Worm (Caenorhabditis elegans): Measurements from ENCODE around the gene C37E2.10.

Gene C37E2.10

DNA sequence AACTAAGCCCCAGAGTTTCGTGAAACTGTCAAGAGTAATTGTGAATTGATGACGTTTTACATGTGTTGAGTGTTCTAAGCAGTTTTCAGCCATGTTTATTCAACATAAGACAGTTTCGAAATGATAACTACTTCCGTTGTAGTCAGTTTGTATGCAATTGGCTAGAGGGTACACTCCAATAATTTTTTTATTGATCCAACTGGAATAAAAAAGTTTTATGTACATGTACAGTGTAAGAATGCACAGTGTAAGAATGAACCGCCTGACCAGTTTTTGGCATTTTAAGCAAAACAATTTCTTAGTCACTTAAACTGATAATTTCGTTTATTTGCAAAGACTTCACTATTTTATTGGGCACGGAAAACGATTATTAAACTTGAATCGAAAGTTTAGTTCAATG, 34.5 kb downstream of the C37E2.10 start (continued):
- TF ChIP-seq F37D6.2 (tag; optimal IDR thresholded peaks at IDR 0.05): no peak
- TF ChIP-seq hmg-1.1 (GFP tag; IDR thresholded peaks at IDR 0.05): no peak
- TF ChIP-seq daf-16 (GFP tag; optimal IDR thresholded peaks at IDR 0.05): no peak
- TF ChIP-seq daf-16 (tag; optimal IDR thresholded peaks at IDR 0.05): peak; percentile 61
- no peak for TF ChIP-seq nhr-48 (tag; optimal IDR thresholded peaks at IDR 0.05)
- no peak for TF ChIP-seq hlh-30 (tag; optimal IDR thresholded peaks at IDR 0.05; ENCODE audit: insufficient read depth)
- no peak for TF ChIP-seq hlh-11 (tag; optimal IDR thresholded peaks at IDR 0.05)
- no peak for TF ChIP-seq egl-43 (GFP tag; IDR thresholded peaks at IDR 0.05)
- no peak for TF ChIP-seq pqm-1 (tag; optimal IDR thresholded peaks at IDR 0.05)
- no peak for TF ChIP-seq ces-1 (GFP tag; optimal IDR thresholded peaks at IDR 0.05)

DNA sequence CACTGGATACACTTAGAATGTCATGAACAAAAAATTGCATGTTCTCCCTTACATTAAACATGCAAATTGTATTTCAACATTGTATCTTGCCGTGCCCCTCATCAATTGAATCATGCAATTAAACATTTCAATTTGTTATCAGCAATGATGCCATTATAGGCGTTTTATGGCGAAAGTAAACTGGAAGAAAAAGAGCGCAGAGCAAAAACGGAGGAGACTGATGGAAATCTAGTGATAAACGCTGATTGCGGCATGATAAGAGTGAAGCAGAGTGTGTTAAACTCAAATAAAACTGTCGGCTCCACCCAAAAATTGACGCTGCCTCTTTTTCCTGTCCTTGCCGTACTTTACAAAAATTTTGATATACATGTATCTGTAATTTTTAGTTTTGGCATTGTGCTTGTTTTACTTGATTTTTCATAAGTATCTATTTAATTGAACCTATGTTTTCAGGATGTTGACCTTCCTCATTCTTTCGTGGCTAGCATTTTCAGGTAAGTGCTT, 35.8 kb downstream of the C37E2.10 start, which contains the start of gene K06G5.1:
K06G5.1 (plus strand) TSS at position 454 of the 504 bp plus-strand sequence.
- TF ChIP-seq ama-1 (optimal IDR thresholded peaks at IDR 0.05) (no peak), mxl-2 (GFP tag; conservative IDR thresholded peaks at IDR 0.05) (no peak), ceh-62 (tag; optimal IDR thresholded peaks at IDR 0.05) (no peak), dmd-8 (GFP tag; IDR thresholded peaks at IDR 0.05) (no peak), fkh-10 (GFP tag; optimal IDR thresholded peaks at IDR 0.05) (no peak), nhr-42 (GFP tag; IDR thresholded peaks at IDR 0.05) (0 out of 2 replicates have a peak, but pooled peaks have one; percentile 18), lin-1 (GFP tag; IDR thresholded peaks at IDR 0.05) (peak; percentile 54; the same call in 1 of the 2 replicates), hlh-11 (tag; optimal IDR thresholded peaks at IDR 0.05) (peak; percentile 91), snpc-1.2 (GFP tag; IDR thresholded peaks at IDR 0.05) (no peak), aha-1 (tag) (no peak), mdl-1 (tag; optimal IDR thresholded peaks at IDR 0.05) (peak in 1 of 2 experiments; percentile 28), lin-15B (tag; optimal IDR thresholded peaks at IDR 0.05) (no peak), nhr-77 (tag; optimal IDR thresholded peaks at IDR 0.05) (peak; percentile 78), dmd-6 (GFP tag; IDR thresholded peaks at IDR 0.05) (peak; percentile 94), nhr-41 (GFP tag; IDR thresholded peaks at IDR 0.05) (no peak), F10B5.3 (tag; optimal IDR thresholded peaks at IDR 0.05) (no peak), ceh-20 (GFP tag; IDR thresholded peaks at IDR 0.05) (peak; percentile 60; the same call in 1 of the 2 replicates), daf-16 (GFP tag; optimal IDR thresholded peaks at IDR 0.05) (peak in 1 of 2 experiments; percentile 20), daf-16 (tag; optimal IDR thresholded peaks at IDR 0.05) (peak; percentile 92), lsy-2 (tag; optimal IDR thresholded peaks at IDR 0.05) (no peak), lin-38 (GFP tag; IDR thresholded peaks at IDR 0.05) (no peak), pha-4 (GFP tag; IDR thresholded peaks at IDR 0.05) (peak; percentile 50; the same call in 1 of the 2 replicates), pha-4 (tag; optimal IDR thresholded peaks at IDR 0.05) (no peak), skn-1 (tag; optimal IDR thresholded peaks at IDR 0.05) (no peak), hif-1 (tag; optimal IDR thresholded peaks at IDR 0.05) (peak in 1 of 2 experiments; percentile 4), dve-1 (tag; optimal IDR thresholded peaks at IDR 0.05; ENCODE audit: insufficient read depth) (peak; percentile 88), nhr-76 (tag; optimal IDR thresholded peaks at IDR 0.05) (no peak), snpc-4 (tag; optimal IDR thresholded peaks at IDR 0.05) (no peak), php-3 (GFP tag; IDR thresholded peaks at IDR 0.05) (peak; percentile 100), daf-8 (GFP tag; IDR thresholded peaks at IDR 0.05) (no peak), nhr-237 (tag; optimal IDR thresholded peaks at IDR 0.05) (no peak), zfp-2 (tag; optimal IDR thresholded peaks at IDR 0.05) (no peak), unc-62 (GFP tag; optimal IDR thresholded peaks at IDR 0.05 in 1 of 2) (peak; percentile 24 to 53), unc-62 (tag; optimal IDR thresholded peaks at IDR 0.05) (no peak), hlh-30 (tag; optimal IDR thresholded peaks at IDR 0.05; ENCODE audit: insufficient read depth) (no peak), pqm-1 (tag; optimal IDR thresholded peaks at IDR 0.05) (peak; percentile 100), nhr-6 (tag; optimal IDR thresholded peaks at IDR 0.05) (peak; percentile 52), tra-1 (GFP tag; IDR thresholded peaks at IDR 0.05) (peak; percentile 91), T26A8.4 (GFP tag; IDR thresholded peaks at IDR 0.05) (no peak), mep-1 (tag; optimal IDR thresholded peaks at IDR 0.05) (peak; percentile 29), nhr-28 (tag; optimal IDR thresholded peaks at IDR 0.05) (peak; percentile 97), nhr-48 (tag; optimal IDR thresholded peaks at IDR 0.05) (peak; percentile 7), nhr-102 (tag; optimal IDR thresholded peaks at IDR 0.05) (peak; percentile 55), ceh-28 (tag; optimal IDR thresholded peaks at IDR 0.05) (no peak), saeg-2 (GFP tag; IDR thresholded peaks at IDR 0.05) (no peak)

Measured in whole organism, L4 larva.